Fruit fly (Drosophila melanogaster) whole organism, embryonic: ENCODE measurements around the gene Antp.

Source experiments
- Atf-2 ChIP-seq: fragments of 200-800 bp; sonication (Bioruptor generic); optimal IDR thresholded peaks from 2 replicates; lab custom pipeline; 2016; ENCODE audit warnings: missing biosample characterization, missing genetic modification characterization
- CG10209 ChIP-seq: fragments of 200-800 bp; sonication (Bioruptor generic); optimal IDR thresholded peaks from 3 replicates; lab custom pipeline; 2017; ENCODE audit warnings: missing biosample characterization, mild to moderate bottlenecking, missing genetic modification characterization, missing genetic modification reagents
- CG11456 ChIP-seq: fragments of 200-800 bp; sonication (Bioruptor generic); IDR thresholded peaks from 3 replicates; pipeline ENCODE4 v1.3.6; 2022; ENCODE audit warnings: missing biosample characterization, missing genetic modification characterization
- CG11560 ChIP-seq: fragments of 200-800 bp; sonication (Bioruptor generic); IDR thresholded peaks from 3 replicates; pipeline ENCODE4 v1.3.6; 2022; ENCODE audit warnings: missing biosample characterization, missing genetic modification characterization
- CG12219 ChIP-seq: fragments of 200-800 bp; sonication (Bioruptor generic); optimal IDR thresholded peaks from 3 replicates; lab custom pipeline; 2018; ENCODE audit warnings: missing biosample characterization, mild to moderate bottlenecking, missing genetic modification characterization
- CG15269 ChIP-seq: fragments of 200-800 bp; sonication (Bioruptor generic); optimal IDR thresholded peaks from 2 replicates; lab custom pipeline; 2018; ENCODE audit warnings: missing biosample characterization, mild to moderate bottlenecking, missing genetic modification characterization, moderate library complexity
- CG1529 ChIP-seq: fragments of 200-800 bp; sonication (Bioruptor generic); optimal IDR thresholded peaks from 3 replicates; lab custom pipeline; 2018; ENCODE audit warnings: missing biosample characterization, missing genetic modification characterization
- CG18599 ChIP-seq: fragments of 200-800 bp; sonication (Bioruptor generic); optimal IDR thresholded peaks from 3 replicates; lab custom pipeline; 2017; ENCODE audit warnings: missing biosample characterization, missing genetic modification characterization, mild to moderate bottlenecking, moderate library complexity, missing genetic modification reagents
- CG3065 ChIP-seq: fragments of 200-800 bp; sonication (Bioruptor generic); optimal IDR thresholded peaks from 2 replicates; lab custom pipeline; 2016; ENCODE audit warnings: missing biosample characterization, missing genetic modification characterization
- CG34376 ChIP-seq: fragments of 200-800 bp; sonication (Bioruptor generic); optimal IDR thresholded peaks from 2 replicates; lab custom pipeline; 2018; ENCODE audit warnings: missing biosample characterization, mild to moderate bottlenecking, missing genetic modification characterization
- CG6791 ChIP-seq: fragments of 200-800 bp; sonication (Bioruptor generic); IDR thresholded peaks from 3 replicates; pipeline ENCODE4 v1.3.6; 2022; ENCODE audit warnings: missing biosample characterization, missing genetic modification characterization; ENCODE audit not compliant: partially characterized antibody
- CG8089 ChIP-seq: fragments of 200-800 bp; sonication (Bioruptor generic); optimal IDR thresholded peaks from 3 replicates; lab custom pipeline; 2016; ENCODE audit warnings: missing biosample characterization, missing genetic modification characterization
- CG8478 ChIP-seq: fragments of >200 bp; optimal IDR thresholded peaks from 2 replicates; lab custom pipeline; 2018
- CG8765 ChIP-seq: fragments of 200-800 bp; sonication (Bioruptor generic); IDR thresholded peaks from 2 replicates; pipeline ENCODE4 v1.3.6; 2022; ENCODE audit warnings: missing biosample characterization, missing genetic modification characterization
- CG8944 ChIP-seq: fragments of 200-800 bp; sonication (Bioruptor generic); optimal IDR thresholded peaks from 3 replicates; lab custom pipeline; 2016; ENCODE audit warnings: missing biosample characterization, missing genetic modification characterization
- CG9437 ChIP-seq: fragments of 200-800 bp; sonication (Bioruptor generic); optimal IDR thresholded peaks from 2 replicates; lab custom pipeline; 2018; ENCODE audit warnings: missing biosample characterization, mild to moderate bottlenecking, missing genetic modification characterization
- CG9876 ChIP-seq: fragments of 200-800 bp; sonication (Bioruptor generic); optimal IDR thresholded peaks from 2 replicates; lab custom pipeline; 2016; ENCODE audit warnings: missing biosample characterization, missing genetic modification characterization
- D ChIP-seq, 2 experiments: fragments of 200-800 bp in 1 of 2; fragments of >200 bp in 1 of 2; sonication (Bioruptor generic) in 1 of 2; optimal IDR thresholded peaks; 2 replicates in 1 of 2; 3 replicates in 1 of 2; lab custom pipeline; 2017; ENCODE audit warnings: mild to moderate bottlenecking in 1 of 2, missing biosample characterization in 1 of 2, missing genetic modification characterization in 1 of 2, missing genetic modification reagents in 1 of 2
- Eip74EF ChIP-seq, 2 experiments: fragments of 200-800 bp in 1 of 2; fragments of >200 bp in 1 of 2; sonication (Bioruptor generic) in 1 of 2; optimal IDR thresholded peaks; 2 replicates each; lab custom pipeline; 2017 to 2019; ENCODE audit warnings: missing biosample characterization in 2 of 2, missing genetic modification characterization in 2 of 2, mild to moderate bottlenecking in 1 of 2, moderate library complexity in 1 of 2
- Ets97D ChIP-seq: fragments of 200-800 bp; sonication (Bioruptor generic); optimal IDR thresholded peaks from 3 replicates; lab custom pipeline; 2016; ENCODE audit warnings: missing biosample characterization, missing genetic modification characterization
- Hey ChIP-seq: fragments of 200-800 bp; sonication (Bioruptor generic); optimal IDR thresholded peaks from 3 replicates; lab custom pipeline; 2018; ENCODE audit warnings: missing biosample characterization, mild to moderate bottlenecking, missing genetic modification characterization
- HmgD ChIP-seq: fragments of 200-800 bp; sonication (Bioruptor generic); optimal IDR thresholded peaks from 3 replicates; lab custom pipeline; 2016; ENCODE audit warnings: missing biosample characterization, missing genetic modification characterization
- Hmr ChIP-seq: fragments of 200-800 bp; sonication (Bioruptor generic); optimal IDR thresholded peaks from 3 replicates; lab custom pipeline; 2017; ENCODE audit warnings: mild to moderate bottlenecking, missing biosample characterization, missing genetic modification reagents, missing genetic modification characterization
- Nf-YB ChIP-seq: fragments of 200-800 bp; sonication (Bioruptor generic); optimal IDR thresholded peaks from 3 replicates; lab custom pipeline; 2019; ENCODE audit warnings: missing biosample characterization, mild to moderate bottlenecking, missing genetic modification characterization, moderate library complexity
- Ravus ChIP-seq: fragments of 200-800 bp; sonication (Bioruptor generic); IDR thresholded peaks from 2 replicates; pipeline ENCODE4 v1.3.6; 2022; ENCODE audit warnings: missing biosample characterization, missing genetic modification characterization
- abd-A ChIP-seq: fragments of 200-800 bp; sonication (Bioruptor generic); optimal IDR thresholded peaks from 3 replicates; lab custom pipeline; 2019; ENCODE audit warnings: missing biosample characterization, mild to moderate bottlenecking, missing genetic modification characterization, moderate library complexity
- cad ChIP-seq: fragments of >200 bp; optimal IDR thresholded peaks from 2 replicates; lab custom pipeline; 2017; ENCODE audit warnings: missing biosample characterization, missing genetic modification characterization
- cato ChIP-seq: fragments of 200-800 bp; sonication (Bioruptor generic); optimal IDR thresholded peaks from 2 replicates; lab custom pipeline; 2016; ENCODE audit warnings: missing biosample characterization, missing genetic modification characterization, borderline replicate concordance
- chif ChIP-seq, 2 experiments: fragments of 200-800 bp; sonication (Bioruptor generic); optimal IDR thresholded peaks; 3 replicates each; lab custom pipeline; 2016; ENCODE audit warnings: missing biosample characterization in 2 of 2, missing genetic modification characterization in 2 of 2
- ci ChIP-seq: fragments of 200-800 bp; sonication (Bioruptor generic); IDR thresholded peaks from 3 replicates; pipeline ENCODE4 v1.3.6; 2022; ENCODE audit warnings: missing biosample characterization, missing genetic modification characterization
- crol ChIP-seq: fragments of 200-800 bp; sonication (Bioruptor generic); IDR thresholded peaks from 2 replicates; pipeline ENCODE4 v1.3.6; 2022; ENCODE audit warnings: missing biosample characterization, missing genetic modification characterization
- crp ChIP-seq, 2 experiments: fragments of 200-800 bp; sonication (Bioruptor generic); optimal IDR thresholded peaks; 2 replicates in 1 of 2; 3 replicates in 1 of 2; lab custom pipeline; 2017; ENCODE audit warnings: missing biosample characterization in 2 of 2, missing genetic modification characterization in 2 of 2, mild to moderate bottlenecking in 1 of 2, moderate library complexity in 1 of 2
- dan ChIP-seq: fragments of 200-800 bp; sonication (Bioruptor generic); IDR thresholded peaks from 2 replicates; pipeline ENCODE4 v1.3.6; 2022; ENCODE audit warnings: missing biosample characterization, missing genetic modification characterization
- dpn ChIP-seq, 2 experiments: fragments of 200-800 bp; sonication (Bioruptor generic); optimal IDR thresholded peaks; 3 replicates each; lab custom pipeline; 2016; ENCODE audit warnings: missing biosample characterization in 2 of 2, missing genetic modification characterization in 2 of 2
- emc ChIP-seq: fragments of 200-800 bp; sonication (Bioruptor generic); optimal IDR thresholded peaks from 2 replicates; lab custom pipeline; 2016; ENCODE audit warnings: missing biosample characterization, missing genetic modification characterization
- en ChIP-seq: fragments of 200-800 bp; sonication (Bioruptor generic); optimal IDR thresholded peaks from 2 replicates; lab custom pipeline; 2016; ENCODE audit warnings: missing biosample characterization, missing genetic modification characterization
- eyg ChIP-seq: fragments of 200-800 bp; sonication (Bioruptor generic); optimal IDR thresholded peaks from 3 replicates; lab custom pipeline; 2016; ENCODE audit warnings: missing biosample characterization, missing genetic modification characterization
- fd96Cb ChIP-seq: fragments of 200-800 bp; sonication (Bioruptor generic); optimal IDR thresholded peaks from 2 replicates; lab custom pipeline; 2018; ENCODE audit warnings: missing biosample characterization, mild to moderate bottlenecking, missing genetic modification characterization, moderate library complexity
- ind ChIP-seq: fragments of 200-800 bp; sonication (Bioruptor generic); optimal IDR thresholded peaks from 3 replicates; lab custom pipeline; 2016; ENCODE audit warnings: missing biosample characterization, missing genetic modification characterization
- inv ChIP-seq: fragments of 200-800 bp; sonication (Bioruptor generic); IDR thresholded peaks from 2 replicates; pipeline ENCODE4 v1.3.6; 2022; ENCODE audit warnings: missing biosample characterization, missing genetic modification characterization; ENCODE audit not compliant: partially characterized antibody
- mirr ChIP-seq: fragments of 200-800 bp; sonication (Bioruptor generic); optimal IDR thresholded peaks from 3 replicates; lab custom pipeline; 2018; ENCODE audit warnings: missing biosample characterization, mild to moderate bottlenecking, missing genetic modification characterization
- onecut ChIP-seq: fragments of 200-800 bp; sonication (Bioruptor generic); IDR thresholded peaks from 2 replicates; pipeline ENCODE4 v1.3.6; 2022; ENCODE audit warnings: missing biosample characterization, missing genetic modification characterization
- otp ChIP-seq: fragments of 200-800 bp; sonication (Bioruptor generic); IDR thresholded peaks from 3 replicates; pipeline ENCODE4, ENCODE4 v1.3.6; 2022; ENCODE audit warnings: missing biosample characterization, missing genetic modification characterization
- pfk ChIP-seq: fragments of 200-800 bp; sonication (Bioruptor generic); optimal IDR thresholded peaks from 2 replicates; lab custom pipeline; 2018; ENCODE audit warnings: missing biosample characterization, mild to moderate bottlenecking, missing genetic modification characterization, moderate library complexity
- pho ChIP-seq: fragments of 200-800 bp; sonication (Bioruptor generic); optimal IDR thresholded peaks from 2 replicates; lab custom pipeline; 2016; ENCODE audit warnings: missing biosample characterization, missing genetic modification characterization
- prd ChIP-seq, 3 experiments: fragments of >200 bp in 2 of 3; fragments of 200-800 bp in 1 of 3; sonication (Bioruptor generic) in 1 of 3; optimal IDR thresholded peaks in 2 of 3; IDR thresholded peaks in 1 of 3; 2 replicates in 2 of 3; 3 replicates in 1 of 3; pipeline versions ENCODE4 v1.3.6 to Lab custom; 2017 to 2022; ENCODE audit warnings: missing biosample characterization in 1 of 3, missing genetic modification characterization in 1 of 3
- pros ChIP-seq: fragments of 200-800 bp; sonication (Bioruptor generic); optimal IDR thresholded peaks from 3 replicates; lab custom pipeline; 2019; ENCODE audit warnings: missing biosample characterization, mild to moderate bottlenecking, missing genetic modification characterization, moderate library complexity
- wdn ChIP-seq: fragments of 200-800 bp; sonication (Bioruptor generic); IDR thresholded peaks from 2 replicates; pipeline ENCODE4 v1.3.6; 2022; ENCODE audit warnings: missing biosample characterization, missing genetic modification characterization
- wor ChIP-seq: fragments of 200-800 bp; sonication (Bioruptor generic); IDR thresholded peaks from 2 replicates; pipeline ENCODE4 v1.3.6; 2022; ENCODE audit warnings: missing biosample characterization, missing genetic modification characterization
- zfh2 ChIP-seq: fragments of 200-800 bp; sonication (Bioruptor generic); optimal IDR thresholded peaks from 2 replicates; lab custom pipeline; 2016; ENCODE audit warnings: missing biosample characterization, missing genetic modification characterization

The Antp gene

DNA sequence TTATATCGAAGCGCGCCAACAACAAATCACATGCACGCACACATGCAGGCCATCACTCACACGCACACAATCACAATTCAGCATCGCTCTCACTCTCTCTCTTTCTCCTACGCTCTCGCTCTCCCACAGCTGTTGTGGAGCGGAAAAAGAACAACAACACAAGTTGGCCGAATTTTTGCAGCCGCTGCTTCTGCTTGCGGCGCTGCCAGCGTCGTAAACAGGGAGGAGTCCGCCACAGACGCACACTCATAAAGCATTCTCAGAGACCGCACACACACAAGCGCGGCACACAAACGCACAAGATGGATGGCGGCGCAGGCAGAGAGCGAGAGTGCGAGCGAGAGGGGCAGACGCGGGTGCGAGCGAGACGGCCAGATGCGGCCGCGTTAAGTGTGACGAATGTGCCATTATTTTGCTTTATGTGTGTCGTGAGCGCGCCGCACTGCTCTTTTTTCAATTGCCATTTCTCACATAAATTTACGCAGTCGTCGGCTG, 1.7 kb upstream of the Antp start (continued):
- peak; percentile 54 for TF ChIP-seq HmgD (GFP tag; lab: Kevin White, UChicago)
- TF ChIP-seq CG11560: no peak
- TF ChIP-seq Atf-2 (GFP tag; lab: Kevin White, UChicago): no peak
- TF ChIP-seq CG3065: no peak
- no peak for TF ChIP-seq CG18599 (GFP tag; lab: Kevin White, UChicago)
- peak; percentile 96 for TF ChIP-seq Nf-YB
- no peak for TF ChIP-seq CG34376 (GFP tag; lab: Kevin White, UChicago)
- TF ChIP-seq Ets97D (GFP tag; lab: Kevin White, UChicago): no peak
- no peak for TF ChIP-seq dpn (GFP tag; optimal IDR thresholded peaks at IDR 0.05; lab: Kevin White, UChicago)
- TF ChIP-seq mirr (GFP tag; lab: Kevin White, UChicago): peak; percentile 26
- no peak for TF ChIP-seq Hmr (GFP tag; lab: Kevin White, UChicago)
- TF ChIP-seq pho (GFP tag; lab: Kevin White, UChicago): peak; percentile 41
- no peak for TF ChIP-seq prd (optimal IDR thresholded peaks at IDR 0.05; lab: Kevin White, UChicago)
- TF ChIP-seq prd (GFP tag; IDR thresholded peaks at IDR 0.05; lab: Robert Waterston, UW): peak; percentile 90
- TF ChIP-seq CG8089 (GFP tag; lab: Kevin White, UChicago): no peak
- TF ChIP-seq fd96Cb: no peak
- peak; percentile 97 for TF ChIP-seq CG8478 (lab: Kevin White, UChicago)
- TF ChIP-seq ind: no peak
- no peak for TF ChIP-seq Ravus (GFP tag; lab: Robert Waterston, UW)
- peak; percentile 23 for TF ChIP-seq pfk (GFP tag; lab: Kevin White, UChicago)
- TF ChIP-seq CG1529: no peak
- TF ChIP-seq zfh2: no peak
- peak; percentile 46; the same call in 1 of the 2 replicates for TF ChIP-seq crol
- peak; percentile 94 for TF ChIP-seq cad (GFP tag; lab: Kevin White, UChicago)
- TF ChIP-seq CG15269: no peak
- no peak for TF ChIP-seq eyg
- no peak for TF ChIP-seq CG8944
- peak in 1 of 2 experiments; percentile 23 for TF ChIP-seq chif (GFP tag; optimal IDR thresholded peaks at IDR 0.05; lab: Kevin White, UChicago)
- no peak for TF ChIP-seq CG10209 (GFP tag; lab: Kevin White, UChicago)
- no peak for TF ChIP-seq CG9437 (GFP tag; lab: Kevin White, UChicago)
- peak in 1 of 2 experiments; percentile 59 for TF ChIP-seq crp (GFP tag; optimal IDR thresholded peaks at IDR 0.05; lab: Kevin White, UChicago)
- TF ChIP-seq abd-A (tag; lab: Kevin White, UChicago): peak; percentile 100
- TF ChIP-seq pros (GFP tag; lab: Kevin White, UChicago): peak; percentile 87
- no peak for TF ChIP-seq onecut (GFP tag; lab: Robert Waterston, UW)
- peak; percentile 48 for TF ChIP-seq Hey (tag; lab: Kevin White, UChicago)
- TF ChIP-seq Eip74EF (GFP tag; optimal IDR thresholded peaks at IDR 0.05; lab: Kevin White, UChicago): no peak
- no peak for TF ChIP-seq wdn (GFP tag; lab: Robert Waterston, UW)
- TF ChIP-seq cato: no peak
- peak; percentile 72; the same call in 2 of the 3 replicates for TF ChIP-seq ci (GFP tag; lab: Robert Waterston, UW)
- no peak for TF ChIP-seq otp (GFP tag; lab: Robert Waterston, UW)
- TF ChIP-seq CG11456 (GFP tag; lab: Robert Waterston, UW): no peak
- no peak for TF ChIP-seq CG8765 (GFP tag; lab: Robert Waterston, UW)
- no peak for TF ChIP-seq CG6791 (GFP tag; lab: Robert Waterston, UW)
- no peak for TF ChIP-seq en (GFP tag; lab: Kevin White, UChicago)
- TF ChIP-seq CG12219: no peak
- no peak for TF ChIP-seq CG9876 (GFP tag; lab: Kevin White, UChicago)
- peak; percentile 87 for TF ChIP-seq D (optimal IDR thresholded peaks at IDR 0.05; lab: Kevin White, UChicago)
- TF ChIP-seq D (GFP tag; optimal IDR thresholded peaks at IDR 0.05; lab: Kevin White, UChicago): no peak
- no peak for TF ChIP-seq emc (GFP tag; lab: Kevin White, UChicago)
- TF ChIP-seq wor (GFP tag; lab: Robert Waterston, UW): no peak
- TF ChIP-seq inv: 0 out of 2 replicates have a peak, but pooled peaks have one; percentile 32
- TF ChIP-seq dan (GFP tag; lab: Robert Waterston, UW): no peak
